Fruit fly (Drosophila melanogaster) whole organism, prepupa: ENCODE results near the gene CG17721.

Source experiments
- CG10631 ChIP-seq: fragments of 200-800 bp; sonication (Bioruptor generic); optimal IDR thresholded peaks from 2 replicates; lab custom pipeline; 2016; ENCODE audit warnings: missing biosample characterization, missing genetic modification characterization
- CG11762 ChIP-seq: fragments of 200-800 bp; sonication (Bioruptor generic); optimal IDR thresholded peaks from 3 replicates; lab custom pipeline; 2016; ENCODE audit warnings: missing biosample characterization, missing genetic modification characterization; ENCODE audit not compliant: insufficient read depth
- CG8632 ChIP-seq: fragments of 200-800 bp; sonication (Bioruptor generic); optimal IDR thresholded peaks from 3 replicates; lab custom pipeline; 2016; ENCODE audit warnings: missing biosample characterization, missing genetic modification characterization
- Ets96B ChIP-seq: fragments of 200-800 bp; optimal IDR thresholded peaks from 2 replicates; lab custom pipeline; 2019; ENCODE audit warnings: missing biosample characterization, mild to moderate bottlenecking, missing genetic modification characterization, moderate library complexity
- Hr4 ChIP-seq: fragments of 200-800 bp; sonication (Bioruptor generic); optimal IDR thresholded peaks from 3 replicates; lab custom pipeline; 2016; ENCODE audit warnings: missing biosample characterization, missing genetic modification characterization
- Sox102F ChIP-seq: fragments of 200-800 bp; sonication (Bioruptor generic); optimal IDR thresholded peaks from 2 replicates; lab custom pipeline; 2016; ENCODE audit warnings: missing biosample characterization, mild to moderate bottlenecking, missing genetic modification characterization
- Sox15 ChIP-seq: fragments of 200-800 bp; sonication (Bioruptor generic); optimal IDR thresholded peaks from 3 replicates; lab custom pipeline; 2016; ENCODE audit warnings: missing biosample characterization, missing genetic modification characterization
- esn ChIP-seq: fragments of 200-800 bp; sonication (Bioruptor generic); optimal IDR thresholded peaks from 2 replicates; lab custom pipeline; 2016; ENCODE audit warnings: missing biosample characterization, mild to moderate bottlenecking, missing genetic modification characterization, moderate library complexity
- fd85E ChIP-seq: fragments of 200-800 bp; sonication (Bioruptor generic); optimal IDR thresholded peaks from 3 replicates; lab custom pipeline; 2016; ENCODE audit warnings: missing biosample characterization, missing genetic modification characterization

DNA sequence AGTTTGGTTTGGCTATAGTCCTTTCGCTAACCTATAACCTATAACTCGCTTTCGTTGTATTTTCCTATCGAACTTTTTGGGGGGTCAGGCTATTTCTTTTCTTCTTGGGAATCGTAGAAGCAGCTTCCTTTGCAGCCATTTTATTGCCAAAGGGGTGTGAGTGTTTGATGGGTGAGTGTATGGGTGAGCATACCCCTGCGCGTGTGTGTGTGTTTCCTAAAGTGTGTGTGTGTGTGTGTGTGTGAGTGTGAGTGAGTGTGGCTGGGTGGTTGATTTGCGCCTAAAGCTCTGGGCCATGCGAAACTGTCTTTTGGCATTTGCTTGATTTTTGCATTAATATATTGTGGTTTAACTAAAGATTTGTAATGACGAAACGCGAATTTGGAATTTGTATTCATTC is 18.8 kb downstream of the CG17721 start:
- TF ChIP-seq CG11762 (GFP tag; lab: Kevin White, UChicago) (no peak), Hr4 (no peak), esn (GFP tag; lab: Kevin White, UChicago) (no peak), CG10631 (GFP tag; lab: Kevin White, UChicago) (no peak), fd85E (GFP tag; lab: Kevin White, UChicago) (no peak), Sox102F (GFP tag; lab: Kevin White, UChicago) (no peak), Sox15 (GFP tag; lab: Kevin White, UChicago) (no peak), CG8632 (GFP tag; lab: Kevin White, UChicago) (no peak), Ets96B (tag; lab: Kevin White, UChicago) (no peak)
